Worm (Caenorhabditis elegans) whole organism, mixed stage, embryonic: ENCODE measurements around the gene vha-15.
A peak's percentile ranks its signal among the peaks of the same experiment; 100 is the strongest.

ENCODE experiments used
- M03D4.4 ChIP-seq: sonication (generic microtip); optimal IDR thresholded peaks from 2 replicates; lab custom pipeline; 2017; ENCODE audit warnings: mild to moderate bottlenecking, missing genetic modification characterization, missing compliant biosample characterization
- bed-3 ChIP-seq: fragments of 200-800 bp; sonication (Bioruptor generic); optimal IDR thresholded peaks from 3 replicates; lab custom pipeline; 2018; ENCODE audit warnings: mild to moderate bottlenecking, missing genetic modification characterization, moderate library complexity, missing compliant biosample characterization
- blmp-1 ChIP-seq: fragments of 150-350 bp; optimal IDR thresholded peaks from 2 replicates; lab custom pipeline; 2014; ENCODE audit warnings: missing biosample characterization, missing genetic modification characterization
- ceh-39 ChIP-seq: fragments of 150-350 bp; optimal IDR thresholded peaks from 2 replicates; lab custom pipeline; 2014; ENCODE audit warnings: missing biosample characterization, missing genetic modification characterization
- ceh-43 ChIP-seq: fragments of 200-800 bp; sonication (Bioruptor generic); optimal IDR thresholded peaks from 2 replicates; lab custom pipeline; 2018; ENCODE audit warnings: mild to moderate bottlenecking, missing genetic modification characterization, moderate library complexity, missing compliant biosample characterization
- ceh-83 ChIP-seq: fragments of 200-800 bp; sonication (Bioruptor generic); optimal IDR thresholded peaks from 2 replicates; lab custom pipeline; 2018; ENCODE audit warnings: mild to moderate bottlenecking, missing genetic modification characterization, missing compliant biosample characterization
- ces-1 ChIP-seq: fragments of 150-350 bp; optimal IDR thresholded peaks from 2 replicates; lab custom pipeline; 2014; ENCODE audit warnings: missing biosample characterization, missing genetic modification reagents, missing genetic modification characterization
- cnd-1 ChIP-seq: fragments of 200-800 bp; sonication (Bioruptor generic); optimal IDR thresholded peaks from 2 replicates; lab custom pipeline; 2018; ENCODE audit warnings: mild to moderate bottlenecking, missing genetic modification characterization, missing compliant biosample characterization
- drap-1 ChIP-seq: fragments of 200-800 bp; sonication (Bioruptor generic); optimal IDR thresholded peaks from 3 replicates; lab custom pipeline; 2018; ENCODE audit warnings: mild to moderate bottlenecking, missing genetic modification characterization, missing compliant biosample characterization
- elt-1 ChIP-seq: sonication (generic microtip); optimal IDR thresholded peaks from 2 replicates; lab custom pipeline; 2017; ENCODE audit warnings: missing genetic modification characterization, mild to moderate bottlenecking, missing compliant biosample characterization, antibody characterized with exemption, moderate library complexity, borderline replicate concordance; ENCODE audit not compliant: insufficient read depth
- elt-3 ChIP-seq: fragments of 150-350 bp; optimal IDR thresholded peaks from 2 replicates; lab custom pipeline; 2014; ENCODE audit warnings: missing biosample characterization, missing genetic modification characterization
- ham-2 ChIP-seq: fragments of 200-800 bp; sonication (Bioruptor generic); optimal IDR thresholded peaks from 2 replicates; lab custom pipeline; 2018; ENCODE audit warnings: mild to moderate bottlenecking, missing genetic modification characterization, missing compliant biosample characterization
- hlh-1 ChIP-seq: fragments of 150-350 bp; optimal IDR thresholded peaks from 2 replicates; lab custom pipeline; 2014; ENCODE audit warnings: missing biosample characterization, missing genetic modification reagents, missing genetic modification characterization
- lin-13 ChIP-seq: fragments of 150-350 bp; optimal IDR thresholded peaks from 2 replicates; lab custom pipeline; 2014; ENCODE audit warnings: missing biosample characterization, missing genetic modification characterization
- lin-32 ChIP-seq: fragments of 200-800 bp; sonication (Bioruptor generic); optimal IDR thresholded peaks from 2 replicates; lab custom pipeline; 2018; ENCODE audit warnings: mild to moderate bottlenecking, missing genetic modification characterization, missing compliant biosample characterization
- lsy-2 ChIP-seq: fragments of 150-350 bp; optimal IDR thresholded peaks from 2 replicates; lab custom pipeline; 2014; ENCODE audit warnings: missing biosample characterization, missing genetic modification characterization
- mab-5 ChIP-seq: fragments of 150-350 bp; optimal IDR thresholded peaks from 2 replicates; lab custom pipeline; 2014; ENCODE audit warnings: missing biosample characterization, missing genetic modification characterization
- mep-1 ChIP-seq: fragments of 150-350 bp; optimal IDR thresholded peaks from 2 replicates; lab custom pipeline; 2017; ENCODE audit warnings: missing biosample characterization, missing genetic modification reagents, missing genetic modification characterization, inconsistent platforms
- mls-2 ChIP-seq: sonication (generic microtip); optimal IDR thresholded peaks from 2 replicates; lab custom pipeline; 2016; ENCODE audit warnings: mild to moderate bottlenecking, missing genetic modification characterization, moderate library complexity, missing compliant biosample characterization
- nhr-2 ChIP-seq: fragments of 150-350 bp; optimal IDR thresholded peaks from 2 replicates; lab custom pipeline; 2014; ENCODE audit warnings: missing biosample characterization, missing genetic modification characterization
- nhr-237 ChIP-seq: fragments of 150-350 bp; optimal IDR thresholded peaks from 2 replicates; lab custom pipeline; 2014; ENCODE audit warnings: missing biosample characterization, missing genetic modification characterization
- nhr-28 ChIP-seq: fragments of 150-350 bp; optimal IDR thresholded peaks from 2 replicates; lab custom pipeline; 2014; ENCODE audit warnings: missing biosample characterization, missing genetic modification characterization
- nhr-76 ChIP-seq: sonication (generic microtip); optimal IDR thresholded peaks from 2 replicates; lab custom pipeline; 2017; ENCODE audit warnings: missing biosample characterization, missing genetic modification characterization
- pha-4 ChIP-seq: fragments of 150-350 bp; optimal IDR thresholded peaks from 2 replicates; lab custom pipeline; 2018; ENCODE audit warnings: missing biosample characterization, missing genetic modification reagents, missing genetic modification characterization
- sem-2 ChIP-seq: fragments of 200-800 bp; sonication (Bioruptor generic); optimal IDR thresholded peaks from 2 replicates; lab custom pipeline; 2018; ENCODE audit warnings: mild to moderate bottlenecking, missing genetic modification characterization, missing compliant biosample characterization
- sptf-1 ChIP-seq: sonication (generic microtip); optimal IDR thresholded peaks from 2 replicates; lab custom pipeline; 2017; ENCODE audit warnings: mild to moderate bottlenecking, missing genetic modification characterization, moderate library complexity, missing compliant biosample characterization
- tbx-8 ChIP-seq: fragments of 200-800 bp; sonication (Bioruptor generic); optimal IDR thresholded peaks from 2 replicates; lab custom pipeline; 2018; ENCODE audit warnings: mild to moderate bottlenecking, missing genetic modification characterization, moderate library complexity, missing compliant biosample characterization
- unc-120 ChIP-seq: sonication (generic microtip); optimal IDR thresholded peaks from 2 replicates; lab custom pipeline; 2017; ENCODE audit warnings: missing genetic modification characterization, missing compliant biosample characterization; ENCODE audit not compliant: poor library complexity, severe bottlenecking
- unc-39 ChIP-seq: fragments of 150-350 bp; optimal IDR thresholded peaks from 2 replicates; lab custom pipeline; 2014; ENCODE audit warnings: missing biosample characterization, missing genetic modification characterization
- unc-62 ChIP-seq: fragments of 150-350 bp; optimal IDR thresholded peaks from 2 replicates; lab custom pipeline; 2014; ENCODE audit warnings: missing biosample characterization, missing genetic modification reagents, missing genetic modification characterization
- zip-8 ChIP-seq: fragments of 150-350 bp; optimal IDR thresholded peaks from 2 replicates; lab custom pipeline; 2014; ENCODE audit warnings: missing biosample characterization, missing genetic modification characterization
- ztf-11 ChIP-seq: fragments of 150-350 bp; optimal IDR thresholded peaks from 2 replicates; lab custom pipeline; 2014; ENCODE audit warnings: missing biosample characterization, missing genetic modification characterization

The vha-15 gene

ce11 chrX:2266777-2267176, 29.1 kb downstream of the vha-15 start:
- TF ChIP-seq mls-2 (tag; lab: Kevin White, UChicago) (no peak), ces-1 (GFP tag; lab: Kevin White, UChicago) (peak; percentile 21)

DNA sequence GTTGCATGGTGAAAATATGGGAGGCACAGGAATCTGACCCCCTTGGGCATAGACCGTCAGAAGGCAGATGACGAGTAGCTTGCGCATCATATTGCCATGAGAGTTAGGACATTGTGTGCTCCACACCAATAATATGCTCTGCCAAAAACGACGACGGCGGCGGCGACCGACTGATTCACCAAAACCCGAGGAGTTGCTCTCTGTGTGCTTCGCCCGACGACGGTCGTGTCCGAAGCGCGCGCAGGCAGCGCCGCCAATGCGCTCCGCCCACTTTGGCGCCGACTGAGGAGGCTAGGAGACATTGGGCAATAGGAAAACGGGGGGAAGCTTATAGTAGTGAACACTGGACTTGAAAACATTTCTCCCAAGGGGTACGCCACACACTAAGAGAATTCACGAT, 30.2 kb downstream of the vha-15 start, which contains the start of gene AH9.6:
TSS of gene AH9.6 (minus strand) at position 183 of the 400 bp plus-strand sequence.
- no peak for TF ChIP-seq ceh-43 (GFP tag; lab: Kevin White, UChicago)
- no peak for TF ChIP-seq nhr-28
- TF ChIP-seq blmp-1 (tag; lab: Kevin White, UChicago) = no peak
- TF ChIP-seq zip-8 (tag; lab: Kevin White, UChicago) = no peak
- no peak for TF ChIP-seq ceh-83 (GFP tag; lab: Kevin White, UChicago)
- no peak for TF ChIP-seq drap-1 (GFP tag; lab: Kevin White, UChicago)
- TF ChIP-seq bed-3 = no peak

ce11 chrX:2271429-2271828, 33.7 kb downstream of the vha-15 start:
- TF ChIP-seq ztf-11 (no peak), ces-1 (GFP tag; lab: Kevin White, UChicago) (peak; percentile 79), zip-8 (tag; lab: Kevin White, UChicago) (no peak)

DNA sequence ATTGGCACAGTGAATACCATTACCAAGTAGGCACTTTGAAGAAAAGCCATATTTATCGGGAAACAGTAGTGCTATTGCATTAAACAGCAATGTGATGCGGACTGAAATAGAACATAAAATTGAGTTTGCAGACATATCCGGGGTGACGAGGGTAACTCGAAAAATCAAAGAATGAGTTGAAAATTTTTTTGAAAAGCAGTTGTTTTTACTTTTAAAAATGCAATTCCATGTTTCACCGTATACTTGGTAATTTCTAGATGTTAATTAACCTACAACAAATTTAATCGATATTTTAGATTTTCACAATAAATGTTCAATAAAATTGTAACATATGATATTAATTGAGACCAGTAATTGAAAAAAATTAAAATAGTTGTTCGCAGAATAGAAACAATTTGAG, 36.5 kb downstream of the vha-15 start, which contains the start of gene AH9.4:
TSS of gene AH9.4 (minus strand) at position 101 of the 400 bp plus-strand sequence.
- TF ChIP-seq ztf-11 = no peak
- TF ChIP-seq elt-3 (tag; lab: Kevin White, UChicago) = no peak
- no peak for TF ChIP-seq blmp-1 (tag; lab: Kevin White, UChicago)
- TF ChIP-seq bed-3 = no peak
- no peak for TF ChIP-seq lsy-2 (tag; lab: Kevin White, UChicago)
- no peak for TF ChIP-seq nhr-2

DNA sequence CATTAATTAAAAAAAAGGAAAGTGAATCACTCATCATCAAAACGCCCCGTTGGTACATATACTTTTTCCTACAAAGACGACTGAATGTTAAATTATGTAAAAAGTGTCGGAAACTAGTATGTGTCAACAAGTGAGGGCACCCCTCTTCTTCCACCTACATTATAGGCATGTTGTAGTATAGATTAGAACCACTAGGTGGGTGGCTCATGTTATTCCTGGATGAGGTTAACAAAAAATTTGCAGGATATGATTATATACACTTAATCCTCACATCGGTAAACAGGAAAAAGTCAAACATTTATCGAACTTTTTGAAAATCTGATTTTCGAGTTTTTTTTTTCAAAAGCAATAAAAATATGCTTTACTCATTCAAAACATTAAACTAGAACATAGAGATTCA, 38.3 kb downstream of the vha-15 start:
- TF ChIP-seq ham-2 (GFP tag; lab: Kevin White, UChicago) = no peak
- no peak for TF ChIP-seq nhr-2
- no peak for TF ChIP-seq nhr-237 (tag; lab: Kevin White, UChicago)
- no peak for TF ChIP-seq ces-1 (GFP tag; lab: Kevin White, UChicago)
- no peak for TF ChIP-seq hlh-1 (tag; lab: Kevin White, UChicago)
- no peak for TF ChIP-seq lin-13 (tag; lab: Kevin White, UChicago)

DNA sequence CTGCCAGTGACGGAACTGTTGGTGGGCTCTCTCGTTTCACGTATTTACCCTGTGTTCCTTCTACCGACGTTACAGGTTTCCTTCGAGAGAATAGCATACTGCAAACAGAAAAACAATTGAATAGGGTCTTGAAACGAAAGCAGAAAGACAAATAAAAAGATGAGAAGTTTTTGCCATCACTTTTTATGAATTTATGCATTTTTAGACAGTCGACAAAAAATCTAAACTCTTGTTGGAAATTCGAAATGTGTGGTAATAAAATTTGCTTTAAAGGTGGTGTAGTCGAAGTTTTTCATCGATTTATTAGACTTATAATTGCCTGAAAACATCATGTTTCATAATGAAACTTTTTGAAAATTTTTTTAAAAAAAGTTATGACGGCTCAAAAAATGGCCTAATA, 49.4 kb downstream of the vha-15 start, which contains the start of gene sav-1:
TSS of gene sav-1 (minus strand) at position 101 of the 400 bp plus-strand sequence.
- no peak for TF ChIP-seq nhr-237 (tag; lab: Kevin White, UChicago)
- no peak for TF ChIP-seq M03D4.4 (tag; lab: Kevin White, UChicago)
- TF ChIP-seq ceh-39 = no peak

- TF ChIP-seq pha-4 = peak; percentile 37
- TF ChIP-seq ceh-39 = no peak
- no peak for TF ChIP-seq blmp-1 (tag; lab: Kevin White, UChicago)
- no peak for TF ChIP-seq lsy-2 (tag; lab: Kevin White, UChicago)
- no peak for TF ChIP-seq bed-3
- peak; percentile 45 for TF ChIP-seq cnd-1 (tag; lab: Kevin White, UChicago)
- no peak for TF ChIP-seq ceh-43 (GFP tag; lab: Kevin White, UChicago)
- TF ChIP-seq mep-1 = peak; percentile 21
- TF ChIP-seq elt-1 (tag; lab: Kevin White, UChicago) = no peak
- TF ChIP-seq lin-32 (GFP tag; lab: Kevin White, UChicago) = no peak
- peak; percentile 51 for TF ChIP-seq ham-2 (GFP tag; lab: Kevin White, UChicago)
- peak; percentile 40 for TF ChIP-seq unc-120 (tag; lab: Kevin White, UChicago)
- peak; percentile 50 for TF ChIP-seq mls-2 (tag; lab: Kevin White, UChicago)
- TF ChIP-seq sem-2 = no peak
- no peak for TF ChIP-seq elt-3 (tag; lab: Kevin White, UChicago)
- peak; percentile 16 for TF ChIP-seq drap-1 (GFP tag; lab: Kevin White, UChicago)
- peak; percentile 77 for TF ChIP-seq ceh-83 (GFP tag; lab: Kevin White, UChicago)
- TF ChIP-seq tbx-8 (GFP tag; lab: Kevin White, UChicago) = no peak
- no peak for TF ChIP-seq ztf-11
- TF ChIP-seq nhr-28 = no peak
- no peak for TF ChIP-seq unc-39
- TF ChIP-seq M03D4.4 (tag; lab: Kevin White, UChicago) = peak; percentile 35
- peak; percentile 67 for TF ChIP-seq nhr-2
- TF ChIP-seq unc-62 = peak; percentile 76
- peak; percentile 98 for TF ChIP-seq hlh-1 (tag; lab: Kevin White, UChicago)
- TF ChIP-seq sptf-1 (tag; lab: Kevin White, UChicago) = no peak
- no peak for TF ChIP-seq nhr-76 (tag; lab: Kevin White, UChicago)
- TF ChIP-seq mab-5 = no peak
Measured at ce11 chrX:2287977-2288387, 50.3 kb downstream of the vha-15 start.
